Worm (Caenorhabditis elegans) whole organism, midembryonic: ENCODE results near the gene C06A12.19.

Experiments used
- T22C8.4 ChIP-seq: fragments of 200-800 bp; sonication (Bioruptor generic); IDR thresholded peaks from 2 replicates; pipeline ENCODE4 v1.3.6; 2022; ENCODE audit warnings: missing genetic modification characterization, missing compliant biosample characterization
- cog-1 ChIP-seq: sonication (generic microtip); optimal IDR thresholded peaks from 2 replicates; lab custom pipeline; 2016; ENCODE audit warnings: missing genetic modification characterization, missing compliant biosample characterization
- flt-1 ChIP-seq: fragments of 200-800 bp; sonication (Bioruptor generic); IDR thresholded peaks from 2 replicates; pipeline ENCODE4 v1.3.6; 2022; ENCODE audit warnings: missing genetic modification characterization, missing compliant biosample characterization
- klf-2 ChIP-seq: fragments of 200-800 bp; sonication (Bioruptor generic); conservative IDR thresholded peaks from 2 replicates; pipeline ENCODE4 v1.3.6; 2022; ENCODE audit warnings: missing genetic modification reagents, missing genetic modification characterization, missing compliant biosample characterization
- med-1 ChIP-seq: sonication (generic microtip); optimal IDR thresholded peaks from 2 replicates; lab custom pipeline; 2017; ENCODE audit warnings: missing genetic modification characterization, mild to moderate bottlenecking, missing compliant biosample characterization, antibody characterized with exemption, missing genetic modification reagents; ENCODE audit not compliant: insufficient read depth
- ref-1 ChIP-seq: fragments of 200-800 bp; sonication (Bioruptor generic); conservative IDR thresholded peaks from 2 replicates; pipeline ENCODE4 v1.3.6; 2022; ENCODE audit warnings: missing genetic modification reagents, missing genetic modification characterization, missing compliant biosample characterization
- tab-1 ChIP-seq: fragments of 200-800 bp; sonication (Bioruptor generic); IDR thresholded peaks from 2 replicates; pipeline ENCODE4 v1.3.6; 2022; ENCODE audit warnings: missing genetic modification characterization, missing compliant biosample characterization
- ztf-23 ChIP-seq: fragments of 200-800 bp; sonication (Bioruptor generic); IDR thresholded peaks from 2 replicates; pipeline ENCODE4 v1.3.6; 2022; ENCODE audit warnings: missing genetic modification reagents, missing genetic modification characterization, missing compliant biosample characterization
- ztf-29 ChIP-seq: fragments of 200-800 bp; sonication (Bioruptor generic); IDR thresholded peaks from 2 replicates; pipeline ENCODE4 v1.3.6; 2022; ENCODE audit warnings: missing genetic modification reagents, missing genetic modification characterization, missing compliant biosample characterization

ce11 chrIV:17470096-17470602, 30.2 kb upstream of the C06A12.19 start, which contains the start of gene F11E6.4:
- TF ChIP-seq ztf-23 (no peak), cog-1 (tag; lab: Kevin White, UChicago) (no peak), med-1 (GFP tag; lab: Kevin White, UChicago) (no peak), klf-2 (no peak), ref-1 (GFP tag; lab: Robert Waterston, UW) (no peak), flt-1 (no peak), ztf-29 (no peak), T22C8.4 (GFP tag; lab: Robert Waterston, UW) (no peak), tab-1 (no peak)
